Worm (Caenorhabditis elegans): ENCODE measurements around the gene R05D3.8.

The R05D3.8 gene

ce11 chrIII:8319100-8319499, 39.0 kb downstream of the R05D3.8 start, which contains the start of gene F10E9.11:
TSS of gene F10E9.11 (minus strand) at chrIII:8319260.
- peak; percentile 53 for TF ChIP-seq ahr-1 (tag; optimal IDR thresholded peaks at IDR 0.05)
- peak; percentile 8 for TF ChIP-seq ceh-6 (GFP tag; optimal IDR thresholded peaks at IDR 0.05)
- no peak for TF ChIP-seq ceh-22 (tag; optimal IDR thresholded peaks at IDR 0.05)
- TF ChIP-seq ceh-2 (tag; optimal IDR thresholded peaks at IDR 0.05) = peak; percentile 97
- TF ChIP-seq K09A11.1 (tag; optimal IDR thresholded peaks at IDR 0.05; ENCODE audit: insufficient read depth) = no peak
- no peak for TF ChIP-seq fkh-10 (GFP tag; optimal IDR thresholded peaks at IDR 0.05)
- TF ChIP-seq zip-5 (tag; optimal IDR thresholded peaks at IDR 0.05) = peak; percentile 86
- TF ChIP-seq odd-2 (tag; optimal IDR thresholded peaks at IDR 0.05) = no peak
- TF ChIP-seq hlh-8 (tag; optimal IDR thresholded peaks at IDR 0.05) = peak; percentile 86
- TF ChIP-seq pha-2 (tag; optimal IDR thresholded peaks at IDR 0.05) = peak; percentile 37
- peak; percentile 39 for TF ChIP-seq ztf-16 (tag; optimal IDR thresholded peaks at IDR 0.05)
- peak; percentile 13 for TF ChIP-seq hlh-30 (tag; optimal IDR thresholded peaks at IDR 0.05; ENCODE audit: insufficient read depth)
- peak; percentile 53 for TF ChIP-seq sdc-2 (tag; optimal IDR thresholded peaks at IDR 0.05)
- TF ChIP-seq hlh-13 (GFP tag; optimal IDR thresholded peaks at IDR 0.05) = no peak
- TF ChIP-seq F13H6.1 (tag; optimal IDR thresholded peaks at IDR 0.05) = peak; percentile 79
- TF ChIP-seq madf-2 (tag; optimal IDR thresholded peaks at IDR 0.05) = no peak
- TF ChIP-seq tbx-7 (tag; optimal IDR thresholded peaks at IDR 0.05) = peak; percentile 93
- peak; percentile 1 for TF ChIP-seq gmeb-2 (tag; optimal IDR thresholded peaks at IDR 0.05)
- no peak for TF ChIP-seq T23F11.4 (GFP tag; optimal IDR thresholded peaks at IDR 0.05)
- no peak for TF ChIP-seq dve-1 (tag; optimal IDR thresholded peaks at IDR 0.05)
- no peak for TF ChIP-seq ceh-30 (tag; optimal IDR thresholded peaks at IDR 0.05)
- no peak for TF ChIP-seq pat-9 (tag; optimal IDR thresholded peaks at IDR 0.05)
- TF ChIP-seq ceh-31 (tag; optimal IDR thresholded peaks at IDR 0.05) = peak; percentile 99
- no peak for TF ChIP-seq ceh-24 (tag; optimal IDR thresholded peaks at IDR 0.05)
- no peak for TF ChIP-seq ceh-19 (GFP tag; optimal IDR thresholded peaks at IDR 0.05)
- TF ChIP-seq ceh-9 (tag; optimal IDR thresholded peaks at IDR 0.05) = no peak
- peak; percentile 73 for TF ChIP-seq dmd-4 (tag; optimal IDR thresholded peaks at IDR 0.05; ENCODE audit: borderline replicate concordance)
- no peak for TF ChIP-seq elt-4 (tag; optimal IDR thresholded peaks at IDR 0.05)
- peak; percentile 100 for TF ChIP-seq ref-2 (tag; optimal IDR thresholded peaks at IDR 0.05)
- no peak for TF ChIP-seq sox-4 (tag; optimal IDR thresholded peaks at IDR 0.05)
- peak; percentile 45 for TF ChIP-seq unc-86 (tag; optimal IDR thresholded peaks at IDR 0.05)
- peak; percentile 81 for TF ChIP-seq ceh-14 (tag; optimal IDR thresholded peaks at IDR 0.05)
- TF ChIP-seq C08G9.2 (tag; optimal IDR thresholded peaks at IDR 0.05) = peak; percentile 96
- peak; percentile 73 for TF ChIP-seq ceh-34 (tag; optimal IDR thresholded peaks at IDR 0.05)
- peak; percentile 41; the same call in 1 of the 2 replicates for TF ChIP-seq unc-3 (GFP tag; conservative IDR thresholded peaks at IDR 0.05)
- TF ChIP-seq unc-3 (tag; optimal IDR thresholded peaks at IDR 0.05) = peak; percentile 33
- TF ChIP-seq ceh-18 (tag; optimal IDR thresholded peaks at IDR 0.05) = peak; percentile 50
- peak; percentile 62 for TF ChIP-seq nfya-1 (tag; optimal IDR thresholded peaks at IDR 0.05)
- TF ChIP-seq ceh-48 (tag; optimal IDR thresholded peaks at IDR 0.05) = no peak
- peak; percentile 79 for TF ChIP-seq lim-6 (tag; optimal IDR thresholded peaks at IDR 0.05)
- TF ChIP-seq pag-3 (tag; optimal IDR thresholded peaks at IDR 0.05; ENCODE audit: borderline replicate concordance) = no peak
- TF ChIP-seq hlh-6 (tag; optimal IDR thresholded peaks at IDR 0.05) = peak; percentile 34
- peak; percentile 62 for TF ChIP-seq fax-1 (tag; optimal IDR thresholded peaks at IDR 0.05)
- peak; percentile 84 for TF ChIP-seq rnt-1 (tag; optimal IDR thresholded peaks at IDR 0.05)
- no peak for TF ChIP-seq unc-55 (GFP tag; optimal IDR thresholded peaks at IDR 0.05)
- TF ChIP-seq nhr-232 (tag; optimal IDR thresholded peaks at IDR 0.05) = no peak
- TF ChIP-seq elt-2 (tag; optimal IDR thresholded peaks at IDR 0.05) = peak; percentile 47
- peak; percentile 16 for TF ChIP-seq eyg-1 (tag; optimal IDR thresholded peaks at IDR 0.05)
- TF ChIP-seq Y22D7AL.16 (tag; optimal IDR thresholded peaks at IDR 0.05) = no peak
- no peak for TF ChIP-seq che-1 (tag; optimal IDR thresholded peaks at IDR 0.05)
- no peak for TF ChIP-seq K02D7.2 (tag; optimal IDR thresholded peaks at IDR 0.05)
- TF ChIP-seq unc-42 (tag; optimal IDR thresholded peaks at IDR 0.05) = peak; percentile 69
- no peak for TF ChIP-seq pros-1 (tag; optimal IDR thresholded peaks at IDR 0.05)
- TF ChIP-seq pqm-1 (tag; optimal IDR thresholded peaks at IDR 0.05) = peak; percentile 48
